Worm (Caenorhabditis elegans) whole organism, dauer: Measurements from ENCODE around the gene K02C4.5.

ENCODE experiments used
- unc-62 ChIP-seq: sonication (generic microtip); optimal IDR thresholded peaks from 2 replicates; lab custom pipeline; 2017; ENCODE audit warnings: missing biosample characterization, missing genetic modification reagents, missing genetic modification characterization

The K02C4.5 gene

ce11 chrII:8104998-8105397 lies 26.8 kb downstream of the K02C4.5 start, which contains the start of gene sfxn-5:
Gene sfxn-5 (minus strand): TSS chrII:8105052.
- no peak for TF ChIP-seq unc-62 (GFP tag; lab: Kevin White, UChicago)

- no peak for TF ChIP-seq unc-62 (GFP tag; lab: Kevin White, UChicago)
Observed at ce11 chrII:8106921-8107695, 28.9 kb downstream of the K02C4.5 start, which contains the start of the genes chst-1 and C41C4.9. Gene chst-1 (minus strand): TSS chrII:8106971. Gene C41C4.9 (plus strand): TSS chrII:8107645.

- TF ChIP-seq unc-62 (GFP tag; lab: Kevin White, UChicago) = no peak
Observed at ce11 chrII:8112063-8112462, 33.8 kb downstream of the K02C4.5 start, which contains the start of gene lron-4. Gene lron-4 (minus strand): TSS chrII:8112163.

ce11 chrII:8116159-8116558 lies 37.9 kb downstream of the K02C4.5 start, which contains the start of gene unc-105:
Gene unc-105 (plus strand): TSS chrII:8116459.
- no peak for TF ChIP-seq unc-62 (GFP tag; lab: Kevin White, UChicago)

- TF ChIP-seq unc-62 (GFP tag; lab: Kevin White, UChicago) = no peak
Observed at ce11 chrII:8117426-8117825, 39.2 kb downstream of the K02C4.5 start.

- no peak for TF ChIP-seq unc-62 (GFP tag; lab: Kevin White, UChicago)
Observed at ce11 chrII:8124867-8125266, 46.6 kb downstream of the K02C4.5 start, which contains the start of gene ire-1. Gene ire-1 (minus strand): TSS chrII:8124910.

ce11 chrII:8125439-8125838 lies 47.2 kb downstream of the K02C4.5 start:
- no peak for TF ChIP-seq unc-62 (GFP tag; lab: Kevin White, UChicago)

ce11 chrII:8126132-8126531 lies 47.9 kb downstream of the K02C4.5 start:
- TF ChIP-seq unc-62 (GFP tag; lab: Kevin White, UChicago) = no peak

- no peak for TF ChIP-seq unc-62 (GFP tag; lab: Kevin White, UChicago)
Observed at ce11 chrII:8126617-8127016, 48.4 kb downstream of the K02C4.5 start.

ce11 chrII:8127290-8127689 lies 49.1 kb downstream of the K02C4.5 start:
- TF ChIP-seq unc-62 (GFP tag; lab: Kevin White, UChicago) = no peak

ce11 chrII:8127794-8128193 lies 49.6 kb downstream of the K02C4.5 start:
- TF ChIP-seq unc-62 (GFP tag; lab: Kevin White, UChicago) = no peak

ce11 chrII:8128273-8129039 lies 50.2 kb downstream of the K02C4.5 start:
- TF ChIP-seq unc-62 (GFP tag; lab: Kevin White, UChicago) = no peak

ce11 chrII:8129040-8129387 lies 50.8 kb downstream of the K02C4.5 start:
- no peak for TF ChIP-seq unc-62 (GFP tag; lab: Kevin White, UChicago)

ce11 chrII:8129495-8130010 lies 51.3 kb downstream of the K02C4.5 start, which contains the start of gene ulp-4:
Gene ulp-4 (plus strand): TSS chrII:8129960.
- TF ChIP-seq unc-62 (GFP tag; lab: Kevin White, UChicago) = no peak
